Worm (Caenorhabditis elegans) whole organism, L4/young adult: ENCODE results near the gene tric-1B.2.

Experiments used
- dao-5 ChIP-seq: sonication (generic microtip); optimal IDR thresholded peaks from 2 replicates; lab custom pipeline; 2016; ENCODE audit warnings: missing genotype, missing genetic modification characterization, moderate library complexity, missing compliant biosample characterization
- him-1 ChIP-seq: sonication (generic microtip); optimal IDR thresholded peaks from 2 replicates; lab custom pipeline; 2016; ENCODE audit warnings: missing genotype, missing genetic modification reagents, missing genetic modification characterization, missing compliant biosample characterization

ce11 chrII:12284045-12284444 lies 4.9 kb upstream of the tric-1B.2 start:
- TF ChIP-seq dao-5 (tag; lab: Kevin White, UChicago) (no peak), him-1 (no peak)
